Worm (Caenorhabditis elegans): ENCODE measurements around the gene srlf-18.

The srlf-18 gene

DNA sequence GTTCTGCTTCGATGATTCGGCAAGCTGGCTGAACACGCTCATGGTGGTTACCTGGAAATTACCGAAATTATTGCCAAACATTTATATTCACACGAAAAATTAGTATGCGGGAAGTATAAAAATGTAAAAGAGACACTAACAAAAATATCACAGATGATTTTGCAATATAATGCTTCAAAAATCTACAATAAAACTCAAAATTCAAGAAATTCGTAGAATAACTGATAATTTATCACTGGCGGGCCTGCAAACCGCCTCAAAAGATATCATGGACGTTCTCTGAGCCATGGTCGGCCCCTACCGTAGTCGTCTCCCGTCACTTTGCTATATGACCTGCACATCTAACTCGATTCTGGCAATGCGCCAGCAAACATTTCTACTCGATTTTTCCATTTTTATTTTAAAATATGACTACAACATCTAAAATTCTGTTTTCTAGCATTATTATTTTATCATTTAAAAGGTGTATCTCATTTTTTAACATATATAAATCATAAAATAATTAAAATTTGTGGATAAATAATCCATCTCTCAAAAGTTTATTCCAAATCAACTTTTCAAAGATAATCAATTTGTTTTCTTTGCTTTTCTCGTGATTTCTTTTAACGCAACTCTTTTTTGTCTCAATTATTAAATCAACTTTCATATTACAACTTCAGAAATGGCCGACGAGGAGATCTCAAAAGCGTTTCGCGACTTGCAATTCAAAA, 48.3 kb upstream of the srlf-18 start, which contains the start of the genes F01G4.6 and pfd-1 (continued):
- TF ChIP-seq pbrm-1 (GFP tag; IDR thresholded peaks at IDR 0.05) (peak; percentile 79), rpc-1 (optimal IDR thresholded peaks at IDR 0.05) (no peak), rpc-1 (tag; optimal IDR thresholded peaks at IDR 0.05) (no peak), ama-1 (optimal IDR thresholded peaks at IDR 0.05) (no peak), ama-1 (GFP tag; optimal IDR thresholded peaks at IDR 0.05) (no peak), lin-54 (GFP tag; optimal IDR thresholded peaks at IDR 0.05) (peak; percentile 84), him-1 (tag; optimal IDR thresholded peaks at IDR 0.05) (no peak), nhr-27 (tag; optimal IDR thresholded peaks at IDR 0.05) (no peak), efl-1 (GFP tag; optimal IDR thresholded peaks at IDR 0.05) (peak; percentile 50), F37B4.10 (GFP tag; IDR thresholded peaks at IDR 0.05) (no peak), C17E4.6 (GFP tag; IDR thresholded peaks at IDR 0.05) (no peak; the same call in 1 of the 2 replicates), ZK185.1 (tag; optimal IDR thresholded peaks at IDR 0.05; ENCODE audit: poor library complexity, severe bottlenecking) (peak; percentile 85), ztf-26 (tag; optimal IDR thresholded peaks at IDR 0.05) (peak; percentile 65), hlh-12 (tag; optimal IDR thresholded peaks at IDR 0.05) (no peak)

DNA sequence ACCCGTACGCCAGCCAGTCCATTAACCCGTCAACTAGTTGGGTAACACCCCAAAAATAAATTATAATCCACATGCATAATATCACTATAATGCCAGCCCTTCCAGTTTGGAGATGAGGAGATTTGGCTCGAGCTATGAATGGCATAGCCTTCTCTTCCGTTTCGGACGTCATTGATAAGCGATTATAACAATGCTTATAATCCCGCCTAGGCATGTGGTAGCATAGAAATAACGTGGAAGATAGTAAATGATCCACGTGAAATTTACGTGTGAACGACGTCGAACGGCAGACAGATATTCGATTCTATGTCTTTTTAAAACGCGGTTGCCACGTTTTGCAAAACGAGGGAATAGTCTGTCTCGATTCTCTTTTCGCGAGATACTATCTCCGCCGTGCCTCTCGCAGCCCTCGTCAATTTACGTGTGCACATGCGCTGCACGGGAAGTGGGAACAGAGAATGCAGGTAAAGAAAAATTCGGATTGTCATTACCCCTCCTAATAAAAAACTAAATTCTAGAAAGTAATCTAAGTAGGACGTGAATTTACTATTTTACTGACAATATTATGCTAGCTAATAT, 47.6 kb upstream of the srlf-18 start:
- 0 out of 2 replicates have a peak, but pooled peaks have one; percentile 8 for TF ChIP-seq Y95B8A.8 (GFP tag; IDR thresholded peaks at IDR 0.05)
- TF ChIP-seq chd-7 (tag; optimal IDR thresholded peaks at IDR 0.05): peak; percentile 58
- TF ChIP-seq unc-62 (GFP tag; optimal IDR thresholded peaks at IDR 0.05): no peak
- no peak for TF ChIP-seq ztf-25 (GFP tag; IDR thresholded peaks at IDR 0.05)
- TF ChIP-seq nfyb-1 (GFP tag; IDR thresholded peaks at IDR 0.05): peak; percentile 74; the same call in 1 of the 2 replicates
- no peak for TF ChIP-seq nfya-2 (GFP tag; IDR thresholded peaks at IDR 0.05)
- no peak for TF ChIP-seq F49E8.2 (tag; optimal IDR thresholded peaks at IDR 0.05; ENCODE audit: insufficient read depth)
- TF ChIP-seq hmg-1.2 (GFP tag; IDR thresholded peaks at IDR 0.05): peak; percentile 35; the same call in 1 of the 2 replicates
- no peak for TF ChIP-seq cebp-1 (GFP tag; IDR thresholded peaks at IDR 0.05)
- TF ChIP-seq cebp-1 (tag; optimal IDR thresholded peaks at IDR 0.05): peak; percentile 15
- TF ChIP-seq ztf-3 (GFP tag; optimal IDR thresholded peaks at IDR 0.05): peak; percentile 18
- no peak for TF ChIP-seq D2030.7 (GFP tag; IDR thresholded peaks at IDR 0.05)
- no peak for TF ChIP-seq mel-28 (tag; optimal IDR thresholded peaks at IDR 0.05; ENCODE audit: borderline replicate concordance)
- peak; percentile 30 for TF ChIP-seq die-1 (tag; optimal IDR thresholded peaks at IDR 0.05)
- TF ChIP-seq B0019.2 (GFP tag; conservative IDR thresholded peaks at IDR 0.05): no peak
- TF ChIP-seq F10E7.11 (tag; optimal IDR thresholded peaks at IDR 0.05): no peak
- TF ChIP-seq attf-6 (GFP tag; IDR thresholded peaks at IDR 0.05): no peak
- TF ChIP-seq tbp1 (GFP tag; optimal IDR thresholded peaks at IDR 0.05): peak; percentile 11
- no peak for TF ChIP-seq T07F8.4 (tag; optimal IDR thresholded peaks at IDR 0.05)
- TF ChIP-seq rec-8 (tag; optimal IDR thresholded peaks at IDR 0.05): no peak
- peak; percentile 31; the same call in 1 of the 2 replicates for TF ChIP-seq dox-1 (GFP tag; IDR thresholded peaks at IDR 0.05)
- peak; percentile 47 for TF ChIP-seq attf-5 (GFP tag; optimal IDR thresholded peaks at IDR 0.05)
- TF ChIP-seq madf-3 (GFP tag; IDR thresholded peaks at IDR 0.05): no peak
- 0 out of 2 replicates have a peak, but pooled peaks have one; percentile 46 for TF ChIP-seq pbrm-1 (GFP tag; IDR thresholded peaks at IDR 0.05)
- TF ChIP-seq F57A8.1 (GFP tag; optimal IDR thresholded peaks at IDR 0.05): no peak
- TF ChIP-seq let-607 (tag; optimal IDR thresholded peaks at IDR 0.05): peak in 1 of 2 experiments; percentile 46
- no peak for TF ChIP-seq let-526 (GFP tag; IDR thresholded peaks at IDR 0.05)
- no peak for TF ChIP-seq tlf-1 (GFP tag; optimal IDR thresholded peaks at IDR 0.05)
- TF ChIP-seq C06A6.2 (GFP tag; conservative IDR thresholded peaks at IDR 0.05): no peak
- no peak for TF ChIP-seq dpff-1 (tag; optimal IDR thresholded peaks at IDR 0.05)
- TF ChIP-seq F52B5.7 (tag; optimal IDR thresholded peaks at IDR 0.05): no peak
- TF ChIP-seq F23B12.7 (tag; optimal IDR thresholded peaks at IDR 0.05; ENCODE audit: insufficient read depth): no peak
- TF ChIP-seq madf-6 (GFP tag; IDR thresholded peaks at IDR 0.05): 0 out of 2 replicates have a peak, but pooled peaks have one; percentile 22
